Worm (Caenorhabditis elegans) whole organism, mixed stage, embryonic: Measurements from ENCODE around the gene K06H7.8.

Experiments
- elt-1 ChIP-seq: sonication (generic microtip); optimal IDR thresholded peaks from 2 replicates; lab custom pipeline; 2017; ENCODE audit warnings: missing genetic modification characterization, mild to moderate bottlenecking, missing compliant biosample characterization, antibody characterized with exemption, moderate library complexity, borderline replicate concordance; ENCODE audit not compliant: insufficient read depth
- elt-3 ChIP-seq: fragments of 150-350 bp; optimal IDR thresholded peaks from 2 replicates; lab custom pipeline; 2014; ENCODE audit warnings: missing biosample characterization, missing genetic modification characterization
- nhr-2 ChIP-seq: fragments of 150-350 bp; optimal IDR thresholded peaks from 2 replicates; lab custom pipeline; 2014; ENCODE audit warnings: missing biosample characterization, missing genetic modification characterization
- ztf-11 ChIP-seq: fragments of 150-350 bp; optimal IDR thresholded peaks from 2 replicates; lab custom pipeline; 2014; ENCODE audit warnings: missing biosample characterization, missing genetic modification characterization

DNA sequence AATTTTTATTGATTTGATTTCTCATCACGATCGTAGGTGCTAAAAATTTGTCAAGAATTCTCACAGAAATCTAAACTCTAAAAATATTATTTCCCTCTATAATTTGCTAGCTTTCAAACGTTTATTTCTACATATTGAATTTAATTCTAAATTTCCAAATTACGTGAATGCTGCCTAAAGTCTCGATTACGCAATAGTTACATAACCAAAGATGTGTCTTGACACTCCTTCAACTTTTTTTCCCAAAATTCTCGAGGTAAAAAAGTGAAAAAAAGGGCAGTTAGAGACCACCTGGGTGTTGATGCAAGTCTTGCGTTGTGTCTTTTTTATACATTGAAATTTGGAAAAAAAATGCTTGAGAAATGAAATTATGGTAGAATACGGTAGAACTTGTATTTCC is 46.2 kb downstream of the K06H7.8 start:
- no peak for TF ChIP-seq elt-3 (tag; lab: Kevin White, UChicago)
- no peak for TF ChIP-seq ztf-11 (tag; lab: Kevin White, UChicago)
- no peak for TF ChIP-seq elt-1 (tag; lab: Kevin White, UChicago)
- no peak for TF ChIP-seq nhr-2 (tag; lab: Kevin White, UChicago)
